Worm (Caenorhabditis elegans) whole organism, L1 larva: ENCODE results near the gene pitp-1.

Experiments used
- C04F5.9 ChIP-seq: sonication (generic microtip); optimal IDR thresholded peaks from 2 replicates; lab custom pipeline; 2016; ENCODE audit warnings: missing genetic modification characterization, missing compliant biosample characterization
- C16A3.4 ChIP-seq: fragments of 150-350 bp; optimal IDR thresholded peaks from 2 replicates; lab custom pipeline; 2014; ENCODE audit warnings: missing biosample characterization, missing genetic modification characterization
- C34B4.2 ChIP-seq: sonication (generic microtip); optimal IDR thresholded peaks from 2 replicates; lab custom pipeline; 2017; ENCODE audit warnings: mild to moderate bottlenecking, missing genetic modification characterization, missing compliant biosample characterization
- F16B12.6 ChIP-seq: fragments of 150-350 bp; optimal IDR thresholded peaks from 2 replicates; lab custom pipeline; 2014; ENCODE audit warnings: missing biosample characterization, missing genetic modification characterization
- ceh-63 ChIP-seq: fragments of 200-800 bp; sonication (Bioruptor generic); optimal IDR thresholded peaks from 2 replicates; lab custom pipeline; 2018; ENCODE audit warnings: mild to moderate bottlenecking, missing genetic modification characterization, missing compliant biosample characterization
- ceh-88 ChIP-seq: fragments of 200-800 bp; sonication (Bioruptor generic); IDR thresholded peaks from 2 replicates; pipeline ENCODE4 v1.3.6; 2022; ENCODE audit warnings: missing genetic modification characterization, missing compliant biosample characterization
- ceh-90 ChIP-seq: sonication (generic microtip); optimal IDR thresholded peaks from 2 replicates; lab custom pipeline; 2016; ENCODE audit warnings: missing genetic modification characterization, missing compliant biosample characterization
- dpl-1 ChIP-seq, 3 experiments: fragments of 150-350 bp in 2 of 3; sonication (generic microtip) in 1 of 3; optimal IDR thresholded peaks; 2 replicates each; lab custom pipeline; 2014 to 2017; ENCODE audit warnings: missing biosample characterization in 3 of 3, missing genetic modification characterization in 3 of 3, missing genetic modification reagents in 3 of 3
- efl-1 ChIP-seq, 4 experiments: fragments of 150-350 bp; optimal IDR thresholded peaks in 3 of 4; peaks in 1 of 4; 1 replicate in 1 of 4; 2 replicates in 3 of 4; lab custom pipeline; 2014; ENCODE audit warnings: missing biosample characterization in 2 of 4, missing genetic modification characterization in 2 of 4, missing genetic modification reagents in 2 of 4
- egl-13 ChIP-seq: sonication (generic microtip); optimal IDR thresholded peaks from 2 replicates; lab custom pipeline; 2016; ENCODE audit warnings: missing genotype, missing genetic modification reagents, missing genetic modification characterization, missing compliant biosample characterization
- egl-27 ChIP-seq, 2 experiments: fragments of 150-350 bp in 1 of 2; sonication (generic microtip); optimal IDR thresholded peaks; 3 replicates each; lab custom pipeline; 2017 to 2018; ENCODE audit warnings: missing biosample characterization in 2 of 2, missing genetic modification characterization in 2 of 2, missing genetic modification reagents in 2 of 2
- elt-2 ChIP-seq: sonication (generic microtip); optimal IDR thresholded peaks from 2 replicates; lab custom pipeline; 2016; ENCODE audit warnings: missing genetic modification characterization, mild to moderate bottlenecking, inconsistent platforms, missing compliant biosample characterization, missing genetic modification reagents
- ets-5 ChIP-seq: fragments of 200-800 bp; sonication (Bioruptor generic); IDR thresholded peaks from 2 replicates; pipeline ENCODE4 v1.3.6; 2022; ENCODE audit warnings: missing genetic modification characterization, missing compliant biosample characterization
- fkh-4 ChIP-seq: sonication (generic microtip); optimal IDR thresholded peaks from 2 replicates; lab custom pipeline; 2016; ENCODE audit warnings: missing compliant biosample characterization, missing genetic modification characterization, borderline replicate concordance
- fkh-8 ChIP-seq: sonication (generic microtip); optimal IDR thresholded peaks from 2 replicates; lab custom pipeline; 2016; ENCODE audit warnings: mild to moderate bottlenecking, missing genetic modification characterization, missing compliant biosample characterization
- fos-1 ChIP-seq: fragments of 150-350 bp; optimal IDR thresholded peaks from 2 replicates; lab custom pipeline; 2014; ENCODE audit warnings: missing biosample characterization, missing genetic modification characterization
- grh-1 ChIP-seq: fragments of 200-800 bp; sonication (Bioruptor generic); IDR thresholded peaks from 2 replicates; pipeline ENCODE4 v1.3.6; 2022; ENCODE audit warnings: missing genetic modification reagents, missing genetic modification characterization, missing compliant biosample characterization
- hlh-17 ChIP-seq: fragments of 200-800 bp; sonication (Bioruptor generic); optimal IDR thresholded peaks from 2 replicates; lab custom pipeline; 2018; ENCODE audit warnings: missing genetic modification characterization, mild to moderate bottlenecking, missing compliant biosample characterization, moderate library complexity, borderline replicate concordance
- hlh-4 ChIP-seq: sonication (generic microtip); optimal IDR thresholded peaks from 2 replicates; lab custom pipeline; 2016; ENCODE audit warnings: mild to moderate bottlenecking, missing genetic modification characterization, missing compliant biosample characterization
- irx-1 ChIP-seq: sonication (generic microtip); optimal IDR thresholded peaks from 2 replicates; lab custom pipeline; 2016; ENCODE audit warnings: missing genetic modification characterization, missing compliant biosample characterization
- isw-1 ChIP-seq: fragments of 200-800 bp; sonication (Bioruptor generic); IDR thresholded peaks from 2 replicates; pipeline ENCODE4 v1.3.6; 2022; ENCODE audit warnings: missing genetic modification characterization, missing compliant biosample characterization
- lin-13 ChIP-seq: fragments of 150-350 bp; optimal IDR thresholded peaks from 2 replicates; lab custom pipeline; 2014; ENCODE audit warnings: missing biosample characterization, missing genetic modification reagents, missing genetic modification characterization
- lin-14 ChIP-seq: fragments of 200-800 bp; sonication (Bioruptor generic); optimal IDR thresholded peaks from 2 replicates; lab custom pipeline; 2018; ENCODE audit warnings: mild to moderate bottlenecking, missing genetic modification characterization, moderate library complexity, missing compliant biosample characterization
- lin-15B ChIP-seq: fragments of 150-350 bp; sonication (generic microtip); optimal IDR thresholded peaks from 3 replicates; lab custom pipeline; 2014; ENCODE audit warnings: missing biosample characterization, missing genetic modification characterization
- lin-39 ChIP-seq: fragments of 150-350 bp; optimal IDR thresholded peaks from 2 replicates; lab custom pipeline; 2014; ENCODE audit warnings: missing biosample characterization, missing genetic modification reagents, missing genetic modification characterization
- lir-3 ChIP-seq: sonication (generic microtip); optimal IDR thresholded peaks from 2 replicates; lab custom pipeline; 2016; ENCODE audit warnings: mild to moderate bottlenecking, missing genetic modification characterization, moderate library complexity, missing compliant biosample characterization; ENCODE audit not compliant: poor library complexity
- lsy-2 ChIP-seq, 2 experiments: fragments of 150-350 bp; optimal IDR thresholded peaks; 2 replicates each; lab custom pipeline; 2014; ENCODE audit warnings: missing biosample characterization in 2 of 2, missing genetic modification characterization in 2 of 2
- mab-9 ChIP-seq: fragments of 200-800 bp; sonication (Bioruptor generic); IDR thresholded peaks from 2 replicates; pipeline ENCODE4 v1.3.6; 2022; ENCODE audit warnings: missing genetic modification reagents, missing genetic modification characterization, missing compliant biosample characterization
- mdl-1 ChIP-seq, 2 experiments: fragments of 150-350 bp; optimal IDR thresholded peaks; 2 replicates each; lab custom pipeline; 2014 to 2017; ENCODE audit warnings: missing biosample characterization in 2 of 2, missing genetic modification characterization in 2 of 2, inconsistent platforms in 1 of 2
- mef-2 ChIP-seq: fragments of 150-350 bp; optimal IDR thresholded peaks from 2 replicates; lab custom pipeline; 2014; ENCODE audit warnings: missing biosample characterization, missing genetic modification characterization
- nhr-11 ChIP-seq: fragments of 150-350 bp; optimal IDR thresholded peaks from 2 replicates; lab custom pipeline; 2014; ENCODE audit warnings: missing biosample characterization, missing genetic modification characterization
- nhr-20 ChIP-seq: sonication (generic microtip); optimal IDR thresholded peaks from 2 replicates; lab custom pipeline; 2016; ENCODE audit warnings: mild to moderate bottlenecking, missing genetic modification characterization, missing compliant biosample characterization
- nhr-47 ChIP-seq: sonication (generic microtip); optimal IDR thresholded peaks from 2 replicates; lab custom pipeline; 2016; ENCODE audit warnings: mild to moderate bottlenecking, missing genetic modification characterization, moderate library complexity, missing compliant biosample characterization
- nhr-71 ChIP-seq: sonication (generic microtip); optimal IDR thresholded peaks from 2 replicates; lab custom pipeline; 2016; ENCODE audit warnings: mild to moderate bottlenecking, missing genetic modification characterization, moderate library complexity, missing compliant biosample characterization
- nhr-76 ChIP-seq: sonication (generic microtip); optimal IDR thresholded peaks from 2 replicates; lab custom pipeline; 2017; ENCODE audit warnings: missing biosample characterization, missing genetic modification characterization
- nhr-77 ChIP-seq: fragments of 150-350 bp; optimal IDR thresholded peaks from 2 replicates; lab custom pipeline; 2014; ENCODE audit warnings: missing biosample characterization, missing genetic modification characterization
- pag-3 ChIP-seq: sonication (generic microtip); optimal IDR thresholded peaks from 2 replicates; lab custom pipeline; 2017; ENCODE audit warnings: missing genetic modification characterization, mild to moderate bottlenecking, missing compliant biosample characterization, antibody characterized with exemption, borderline replicate concordance; ENCODE audit not compliant: insufficient read depth
- pax-3 ChIP-seq: fragments of 200-800 bp; sonication (Bioruptor generic); optimal IDR thresholded peaks from 2 replicates; lab custom pipeline; 2018; ENCODE audit warnings: mild to moderate bottlenecking, missing genetic modification characterization, moderate library complexity, missing compliant biosample characterization
- pqm-1 ChIP-seq: sonication (generic microtip); optimal IDR thresholded peaks from 3 replicates; lab custom pipeline; 2017; ENCODE audit warnings: missing biosample characterization, missing genetic modification characterization
- rnt-1 ChIP-seq: sonication (generic microtip); optimal IDR thresholded peaks from 2 replicates; lab custom pipeline; 2016; ENCODE audit warnings: mild to moderate bottlenecking, missing genetic modification characterization, moderate library complexity, missing compliant biosample characterization
- sox-4 ChIP-seq: sonication (generic microtip); optimal IDR thresholded peaks from 2 replicates; lab custom pipeline; 2016; ENCODE audit warnings: missing genetic modification characterization, missing compliant biosample characterization
- tlp-1 ChIP-seq: fragments of 150-350 bp; optimal IDR thresholded peaks from 2 replicates; lab custom pipeline; 2014; ENCODE audit warnings: missing biosample characterization, missing genetic modification characterization
- unc-130 ChIP-seq: fragments of 150-350 bp; optimal IDR thresholded peaks from 2 replicates; lab custom pipeline; 2017; ENCODE audit warnings: missing biosample characterization, missing genetic modification characterization, inconsistent platforms
- unc-30 ChIP-seq: sonication (generic microtip); optimal IDR thresholded peaks from 2 replicates; lab custom pipeline; 2017; ENCODE audit warnings: missing biosample characterization, missing genetic modification characterization
- unc-62 ChIP-seq: fragments of 150-350 bp; optimal IDR thresholded peaks from 2 replicates; lab custom pipeline; 2014; ENCODE audit warnings: missing biosample characterization, missing genetic modification reagents, missing genetic modification characterization
- unc-86 ChIP-seq: sonication (generic microtip); optimal IDR thresholded peaks from 2 replicates; lab custom pipeline; 2016; ENCODE audit warnings: missing genetic modification characterization, missing compliant biosample characterization
- unc-98 ChIP-seq: fragments of 200-800 bp; sonication (Bioruptor generic); IDR thresholded peaks from 2 replicates; pipeline ENCODE4 v1.3.6; 2022; ENCODE audit warnings: missing genetic modification characterization, missing compliant biosample characterization
- vab-15 ChIP-seq: sonication (generic microtip); optimal IDR thresholded peaks from 2 replicates; lab custom pipeline; 2017; ENCODE audit warnings: missing genotype, mild to moderate bottlenecking, missing genetic modification characterization, missing compliant biosample characterization
- xbp-1 ChIP-seq: sonication (generic microtip); optimal IDR thresholded peaks from 2 replicates; lab custom pipeline; 2016; ENCODE audit warnings: missing genetic modification characterization, missing compliant biosample characterization
- ztf-11 ChIP-seq, 2 experiments: sonication (generic microtip); optimal IDR thresholded peaks; 2 replicates each; lab custom pipeline; 2016 to 2017; ENCODE audit warnings: missing genetic modification characterization in 2 of 2, missing biosample characterization in 1 of 2, missing compliant biosample characterization in 1 of 2

Gene pitp-1

ce11 chrIII:3523363-3523762, 6.2 kb downstream of the pitp-1 start:
- no peak for TF ChIP-seq unc-86 (tag; lab: Kevin White, UChicago)
- TF ChIP-seq efl-1 (optimal IDR thresholded peaks at IDR 0.05; lab: Kevin White, UChicago) = no peak
- peak in 1 of 2 experiments; percentile 49 for TF ChIP-seq efl-1 (GFP tag; optimal IDR thresholded peaks at IDR 0.05 in 1 of 2; lab: Kevin White, UChicago)

DNA sequence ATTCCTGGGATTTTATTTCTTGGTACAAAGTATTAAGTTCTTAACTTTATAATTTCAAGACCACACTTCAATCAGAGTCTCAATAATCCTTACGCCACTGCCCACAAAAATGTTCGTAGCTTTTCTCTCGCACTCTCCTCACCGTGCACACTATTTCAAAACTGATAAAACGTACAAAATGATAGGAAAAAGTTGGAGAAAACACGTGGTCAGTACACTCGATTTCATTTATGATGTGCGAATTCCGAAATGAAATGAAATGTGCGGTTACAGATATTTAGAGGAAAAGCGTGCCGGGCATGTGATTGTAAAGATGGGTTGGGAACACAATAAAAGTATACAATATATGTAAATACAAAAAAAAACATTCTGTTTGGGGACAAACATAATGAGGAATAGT, 9.2 kb downstream of the pitp-1 start:
- TF ChIP-seq rnt-1 (no peak), egl-13 (tag; lab: Kevin White, UChicago) (no peak), unc-98 (GFP tag; lab: Robert Waterston, UW) (no peak), nhr-11 (tag; lab: Kevin White, UChicago) (no peak), egl-27 (tag; optimal IDR thresholded peaks at IDR 0.05; lab: Kevin White, UChicago) (no peak), pqm-1 (no peak), nhr-47 (tag; lab: Kevin White, UChicago) (no peak), unc-30 (tag; lab: Kevin White, UChicago) (no peak), unc-86 (tag; lab: Kevin White, UChicago) (no peak), lsy-2 (tag; optimal IDR thresholded peaks at IDR 0.05; lab: Kevin White, UChicago) (no peak), vab-15 (no peak), ceh-90 (tag; lab: Kevin White, UChicago) (no peak), efl-1 (optimal IDR thresholded peaks at IDR 0.05; lab: Kevin White, UChicago) (no peak), efl-1 (GFP tag; optimal IDR thresholded peaks at IDR 0.05 in 1 of 2; lab: Kevin White, UChicago) (no peak), dpl-1 (GFP tag; optimal IDR thresholded peaks at IDR 0.05; lab: Kevin White, UChicago) (no peak), hlh-17 (no peak), mdl-1 (tag; optimal IDR thresholded peaks at IDR 0.05; lab: Kevin White, UChicago) (peak in 1 of 2 experiments; percentile 56), hlh-4 (tag; lab: Kevin White, UChicago) (no peak), pax-3 (no peak), F16B12.6 (tag; lab: Kevin White, UChicago) (no peak), C16A3.4 (tag; lab: Kevin White, UChicago) (no peak), lin-39 (tag; lab: Kevin White, UChicago) (no peak), fkh-4 (tag; lab: Kevin White, UChicago) (no peak), isw-1 (GFP tag; lab: Robert Waterston, UW) (no peak), elt-2 (tag; lab: Kevin White, UChicago) (peak; percentile 76), C04F5.9 (no peak), unc-130 (tag; lab: Kevin White, UChicago) (no peak), pag-3 (tag; lab: Kevin White, UChicago) (no peak), nhr-76 (tag; lab: Kevin White, UChicago) (no peak), C34B4.2 (tag; lab: Kevin White, UChicago) (no peak), irx-1 (no peak), fos-1 (tag; lab: Kevin White, UChicago) (no peak), unc-62 (GFP tag; lab: Kevin White, UChicago) (no peak), lin-15B (no peak), nhr-20 (tag; lab: Kevin White, UChicago) (peak; percentile 25), mef-2 (tag; lab: Kevin White, UChicago) (no peak), xbp-1 (tag; lab: Kevin White, UChicago) (no peak), fkh-8 (tag; lab: Kevin White, UChicago) (no peak), sox-4 (tag; lab: Kevin White, UChicago) (no peak), nhr-77 (tag; lab: Kevin White, UChicago) (no peak), ets-5 (no peak), nhr-71 (peak; percentile 27), tlp-1 (tag; lab: Kevin White, UChicago) (no peak), grh-1 (GFP tag; lab: Robert Waterston, UW) (no peak), lin-13 (no peak), lin-14 (peak; percentile 10), mab-9 (GFP tag; lab: Robert Waterston, UW) (no peak), ceh-88 (no peak), lir-3 (tag; lab: Kevin White, UChicago) (no peak), ceh-63 (no peak), ztf-11 (tag; optimal IDR thresholded peaks at IDR 0.05; lab: Kevin White, UChicago) (no peak)
